Worm (Caenorhabditis elegans) whole organism, early embryonic: ENCODE measurements around the gene cest-17.

Source experiments
- F13C5.2 ChIP-seq: sonication (generic microtip); optimal IDR thresholded peaks from 2 replicates; lab custom pipeline; 2017; ENCODE audit warnings: mild to moderate bottlenecking, missing genetic modification characterization, inconsistent platforms, missing compliant biosample characterization
- aly-1 ChIP-seq: sonication (generic microtip); optimal IDR thresholded peaks from 2 replicates; lab custom pipeline; 2016; ENCODE audit warnings: missing genetic modification characterization, missing compliant biosample characterization
- ama-1 ChIP-seq: fragments of 150-350 bp; optimal IDR thresholded peaks from 2 replicates; lab custom pipeline; 2014
- sea-1 ChIP-seq: fragments of 200-800 bp; sonication (Bioruptor generic); conservative IDR thresholded peaks from 2 replicates; pipeline ENCODE4 v1.3.6; 2022; ENCODE audit warnings: missing genetic modification characterization, missing compliant biosample characterization

- TF ChIP-seq ama-1 (lab: Kevin White, UChicago) (no peak), aly-1 (no peak), F13C5.2 (no peak), sea-1 (no peak)
Measured at ce11 chrV:8183384-8183783, 19.7 kb upstream of the cest-17 start, which contains the start of gene srp-8.
